Fruit fly (Drosophila melanogaster) whole organism, pupa: ENCODE data around the gene Skadu.

Experiments
- CG10348 ChIP-seq: fragments of 200-800 bp; sonication (Bioruptor generic); IDR thresholded peaks from 2 replicates; pipeline ENCODE4 v1.3.6; 2022; ENCODE audit warnings: missing biosample characterization, missing genetic modification characterization
- CG12605 ChIP-seq: fragments of 200-800 bp; sonication (Bioruptor generic); IDR thresholded peaks from 2 replicates; pipeline ENCODE4 v1.3.6; 2022; ENCODE audit warnings: missing biosample characterization, missing genetic modification characterization
- CG13204 ChIP-seq: fragments of 200-800 bp; sonication (Bioruptor generic); optimal IDR thresholded peaks from 2 replicates; lab custom pipeline; 2018; ENCODE audit warnings: missing biosample characterization, mild to moderate bottlenecking, missing genetic modification characterization, moderate library complexity
- CG14655 ChIP-seq: fragments of 200-800 bp; sonication (Bioruptor generic); optimal IDR thresholded peaks from 3 replicates; lab custom pipeline; 2017; ENCODE audit warnings: mild to moderate bottlenecking, missing biosample characterization, missing genetic modification reagents, missing genetic modification characterization
- CG15710 ChIP-seq: fragments of 200-800 bp; sonication (Bioruptor generic); optimal IDR thresholded peaks from 2 replicates; lab custom pipeline; 2018; ENCODE audit warnings: missing biosample characterization, mild to moderate bottlenecking, missing genetic modification characterization, moderate library complexity
- CG17806 ChIP-seq: fragments of 200-800 bp; sonication (Bioruptor generic); optimal IDR thresholded peaks from 2 replicates; lab custom pipeline; 2018; ENCODE audit warnings: missing biosample characterization, mild to moderate bottlenecking, missing genetic modification characterization, moderate library complexity
- CG32121 ChIP-seq: fragments of 200-800 bp; sonication (Bioruptor generic); IDR thresholded peaks from 2 replicates; pipeline ENCODE4 v1.3.6; 2022; ENCODE audit warnings: missing biosample characterization, missing genetic modification characterization
- CG34367 ChIP-seq: fragments of 200-800 bp; sonication (Bioruptor generic); optimal IDR thresholded peaks from 2 replicates; lab custom pipeline; 2018; ENCODE audit warnings: missing biosample characterization, mild to moderate bottlenecking, missing genetic modification characterization
- CG4496 ChIP-seq: fragments of 200-800 bp; sonication (Bioruptor generic); IDR thresholded peaks from 3 replicates; pipeline ENCODE4 v1.3.6; 2022; ENCODE audit warnings: missing biosample characterization, missing genetic modification characterization
- CG8159 ChIP-seq: fragments of 200-800 bp; sonication (Bioruptor generic); optimal IDR thresholded peaks from 3 replicates; lab custom pipeline; 2018; ENCODE audit warnings: missing biosample characterization, mild to moderate bottlenecking, missing genetic modification characterization, moderate library complexity
- CG8301 ChIP-seq: fragments of 200-800 bp; sonication (Bioruptor generic); optimal IDR thresholded peaks from 2 replicates; lab custom pipeline; 2018; ENCODE audit warnings: missing biosample characterization, mild to moderate bottlenecking, missing genetic modification characterization
- CG9948 ChIP-seq: fragments of 200-800 bp; sonication (Bioruptor generic); optimal IDR thresholded peaks from 2 replicates; lab custom pipeline; 2018; ENCODE audit warnings: missing biosample characterization, mild to moderate bottlenecking, missing genetic modification characterization, moderate library complexity
- D1 ChIP-seq: fragments of 200-800 bp; sonication (Bioruptor generic); optimal IDR thresholded peaks from 2 replicates; lab custom pipeline; 2018; ENCODE audit warnings: missing biosample characterization, mild to moderate bottlenecking, missing genetic modification characterization, moderate library complexity
- EcR ChIP-seq: fragments of 200-800 bp; sonication (Bioruptor generic); optimal IDR thresholded peaks from 3 replicates; lab custom pipeline; 2019; ENCODE audit warnings: missing biosample characterization, missing genetic modification characterization, mild to moderate bottlenecking, moderate library complexity, missing genetic modification reagents
- Ets98B ChIP-seq: fragments of 200-800 bp; sonication (Bioruptor generic); IDR thresholded peaks from 2 replicates; pipeline ENCODE4 v1.3.6; 2022; ENCODE audit warnings: missing biosample characterization, missing genetic modification characterization
- Pif1A ChIP-seq: fragments of 200-800 bp; sonication (Bioruptor generic); optimal IDR thresholded peaks from 3 replicates; lab custom pipeline; 2016; ENCODE audit warnings: missing biosample characterization, missing genetic modification characterization
- Pif1B ChIP-seq: fragments of 200-800 bp; sonication (Bioruptor generic); optimal IDR thresholded peaks from 3 replicates; lab custom pipeline; 2016; ENCODE audit warnings: missing biosample characterization, missing genetic modification characterization
- Snoo ChIP-seq: fragments of 200-800 bp; sonication (Bioruptor generic); optimal IDR thresholded peaks from 3 replicates; lab custom pipeline; 2017; ENCODE audit warnings: missing biosample characterization, mild to moderate bottlenecking, missing genetic modification characterization, inconsistent platforms
- fd96Ca ChIP-seq: fragments of 200-800 bp; sonication (Bioruptor generic); IDR thresholded peaks from 3 replicates; pipeline ENCODE4 v1.3.6; 2022; ENCODE audit warnings: missing biosample characterization, missing genetic modification characterization
- gl ChIP-seq: fragments of 200-800 bp; sonication (Bioruptor generic); optimal IDR thresholded peaks from 2 replicates; lab custom pipeline; 2018; ENCODE audit warnings: missing biosample characterization, mild to moderate bottlenecking, missing genetic modification characterization
- rn ChIP-seq: fragments of 200-800 bp; sonication (Bioruptor generic); IDR thresholded peaks from 2 replicates; pipeline ENCODE4 v1.3.6; 2022; ENCODE audit warnings: missing biosample characterization, missing genetic modification characterization

Skadu gene

DNA sequence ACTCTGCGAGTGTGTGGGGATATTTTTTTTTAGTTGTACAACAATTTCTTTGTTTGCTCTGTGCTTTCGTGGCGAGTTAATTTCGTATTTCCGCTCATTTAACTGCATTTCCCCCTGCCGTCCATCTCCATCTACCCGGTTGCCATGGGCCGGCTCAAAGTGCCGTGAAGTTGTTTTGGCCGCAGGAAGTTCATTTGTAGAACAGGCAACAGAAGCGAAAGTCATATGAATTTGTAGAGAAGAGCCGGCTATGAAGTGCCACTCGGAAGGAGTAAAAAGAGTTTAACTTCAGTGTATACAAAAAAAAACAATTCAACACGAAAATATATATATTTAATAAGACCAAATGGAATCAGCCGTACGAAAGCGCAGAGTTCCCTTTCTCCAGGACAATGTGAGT lies at the start of gene Skadu:
TSS of gene Skadu (plus strand) at position 301 of the 400 bp plus-strand sequence.
- TF ChIP-seq CG12605 (GFP tag; lab: Robert Waterston, UW) = no peak
- no peak for TF ChIP-seq CG17806
- TF ChIP-seq CG4496 (GFP tag; lab: Robert Waterston, UW) = no peak
- TF ChIP-seq rn (GFP tag; lab: Robert Waterston, UW) = no peak
- TF ChIP-seq fd96Ca (GFP tag; lab: Robert Waterston, UW) = no peak
- TF ChIP-seq CG13204 (GFP tag; lab: Kevin White, UChicago) = no peak
- no peak for TF ChIP-seq Pif1B (GFP tag; lab: Kevin White, UChicago)

DNA sequence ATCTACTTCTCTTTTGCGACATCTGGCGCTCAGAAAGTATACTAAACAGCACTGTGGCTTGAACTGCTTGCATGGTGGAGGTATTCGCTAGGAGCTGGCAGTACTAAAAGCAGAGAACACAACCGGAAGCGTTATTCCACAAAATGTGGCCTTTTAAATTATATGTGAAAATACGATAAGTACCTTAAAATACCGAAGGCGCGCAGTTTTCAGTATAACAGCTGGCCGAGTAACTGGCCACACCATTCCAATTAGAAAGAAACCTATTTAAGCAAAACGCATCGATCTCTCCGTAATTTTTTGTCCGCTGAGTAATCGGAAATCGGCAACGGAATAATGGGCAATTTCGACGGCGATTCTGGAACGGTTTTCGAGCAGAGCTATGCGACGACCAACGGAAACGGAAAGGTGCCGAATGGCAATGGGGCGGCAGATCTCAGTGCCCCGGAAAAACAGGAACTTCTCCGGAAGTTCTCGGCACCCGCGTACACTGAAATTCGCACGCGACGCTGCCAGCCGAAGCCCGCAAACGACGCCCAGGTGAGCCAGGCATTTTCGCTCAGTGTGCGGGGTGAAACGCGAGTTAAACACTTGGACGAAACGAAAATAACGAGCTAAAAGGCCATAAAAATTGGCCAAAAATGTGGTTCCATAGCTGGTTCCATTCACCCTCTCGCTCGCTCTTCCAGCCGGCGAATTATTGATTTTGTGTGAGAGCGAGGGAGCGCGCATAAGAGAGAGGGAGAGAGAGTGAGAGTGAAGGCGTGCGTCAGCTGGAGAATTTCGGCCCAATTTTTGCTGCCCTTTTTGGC lies 48.2 kb upstream of the Skadu start, which contains the start of gene lace:
TSS of gene lace (plus strand) at position 243 of the 812 bp plus-strand sequence.
- TF ChIP-seq Snoo (peak; percentile 44), CG4496 (GFP tag; lab: Robert Waterston, UW) (peak; percentile 68), CG9948 (tag; lab: Kevin White, UChicago) (no peak), Pif1A (GFP tag; lab: Kevin White, UChicago) (peak; percentile 15), CG32121 (peak; percentile 22), D1 (tag; lab: Kevin White, UChicago) (peak; percentile 3), CG8159 (tag; lab: Kevin White, UChicago) (peak; percentile 25), Pif1B (GFP tag; lab: Kevin White, UChicago) (no peak), EcR (GFP tag; lab: Kevin White, UChicago) (no peak), CG14655 (GFP tag; lab: Kevin White, UChicago) (peak; percentile 42), rn (GFP tag; lab: Robert Waterston, UW) (peak; percentile 15; the same call in 1 of the 2 replicates), Ets98B (peak; percentile 35; the same call in 1 of the 2 replicates), CG10348 (GFP tag; lab: Robert Waterston, UW) (no peak), CG34367 (tag; lab: Kevin White, UChicago) (peak; percentile 2)

DNA sequence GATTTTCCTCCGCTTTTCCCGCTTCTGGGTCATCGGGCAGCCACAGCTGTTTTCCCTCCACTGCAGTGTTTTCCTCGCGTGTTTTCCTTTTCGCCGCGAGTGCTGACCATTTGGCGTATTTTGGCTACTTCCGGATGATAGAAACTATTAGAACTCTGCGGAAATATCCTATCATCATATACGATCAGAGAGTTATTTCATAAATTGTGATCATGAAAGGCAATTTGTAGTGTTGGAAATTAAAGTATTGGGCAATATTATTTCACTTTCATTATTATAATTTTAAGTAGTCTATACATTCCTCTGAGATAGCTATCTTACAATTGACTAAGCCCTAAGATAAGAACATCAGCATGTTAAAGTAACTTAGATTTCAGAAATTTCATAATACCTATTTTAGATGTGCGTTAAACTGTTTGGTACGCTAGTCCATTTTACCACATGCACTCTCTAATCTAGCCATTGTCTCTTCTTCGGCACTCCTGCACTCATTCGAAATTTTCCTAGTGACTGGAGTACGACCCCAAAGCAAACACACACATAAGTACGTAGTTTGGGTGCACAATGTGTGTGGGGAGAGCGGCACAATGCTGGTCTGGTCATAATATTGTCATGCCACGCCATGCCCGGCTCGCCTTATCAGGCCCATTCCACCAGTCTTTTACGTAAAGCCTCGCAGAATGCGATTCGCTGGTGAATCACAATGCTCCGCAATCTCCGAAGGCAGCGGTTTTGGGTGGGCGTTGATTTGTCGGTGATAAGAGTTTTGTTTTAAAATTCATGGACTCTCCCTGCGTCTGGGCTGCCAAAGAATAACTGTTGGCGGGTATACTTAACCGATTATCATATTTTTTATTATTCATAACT lies 47.4 kb upstream of the Skadu start:
- no peak for TF ChIP-seq CG4496 (GFP tag; lab: Robert Waterston, UW)
- no peak for TF ChIP-seq rn (GFP tag; lab: Robert Waterston, UW)
- TF ChIP-seq CG15710 = no peak
- no peak for TF ChIP-seq CG17806
- no peak for TF ChIP-seq fd96Ca (GFP tag; lab: Robert Waterston, UW)
- no peak for TF ChIP-seq CG14655 (GFP tag; lab: Kevin White, UChicago)
- TF ChIP-seq CG32121 = no peak
- TF ChIP-seq CG8301 (tag; lab: Kevin White, UChicago) = no peak
- no peak for TF ChIP-seq CG10348 (GFP tag; lab: Robert Waterston, UW)
- no peak for TF ChIP-seq gl (tag; lab: Kevin White, UChicago)
- no peak for TF ChIP-seq CG13204 (GFP tag; lab: Kevin White, UChicago)
- TF ChIP-seq Pif1A (GFP tag; lab: Kevin White, UChicago) = no peak
- TF ChIP-seq EcR (GFP tag; lab: Kevin White, UChicago) = no peak
- no peak for TF ChIP-seq CG12605 (GFP tag; lab: Robert Waterston, UW)
- TF ChIP-seq D1 (tag; lab: Kevin White, UChicago) = no peak
- no peak for TF ChIP-seq Snoo

DNA sequence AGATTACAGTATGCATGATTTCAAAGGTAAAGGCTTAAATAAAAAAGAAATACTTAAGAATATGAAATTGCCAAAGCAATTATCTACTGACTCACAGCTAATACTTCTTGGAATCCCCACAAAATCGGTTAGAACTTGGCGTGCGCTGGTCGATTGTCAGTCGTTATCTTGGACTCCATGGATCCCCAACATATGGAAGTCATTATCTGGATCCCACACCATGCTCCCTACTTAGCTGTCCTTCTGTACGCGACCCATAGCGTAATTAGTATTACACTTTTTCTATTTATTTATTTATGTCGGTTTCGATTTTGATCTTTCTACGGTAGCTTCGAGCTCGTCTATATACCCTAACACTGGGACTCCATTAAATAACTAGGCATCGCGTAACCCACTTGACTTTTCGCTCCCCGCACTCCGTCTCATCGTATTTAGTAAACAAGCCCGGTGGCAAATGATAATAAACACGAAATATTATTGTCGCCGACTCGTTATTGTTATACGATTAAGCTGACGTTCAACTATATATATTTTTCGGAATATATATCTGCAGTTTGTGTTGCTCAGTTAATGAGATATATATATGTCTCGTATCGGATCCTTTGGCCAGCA lies 46.3 kb upstream of the Skadu start:
- TF ChIP-seq Pif1B (GFP tag; lab: Kevin White, UChicago) (no peak), EcR (GFP tag; lab: Kevin White, UChicago) (no peak), CG34367 (tag; lab: Kevin White, UChicago) (no peak), CG8301 (tag; lab: Kevin White, UChicago) (no peak), CG13204 (GFP tag; lab: Kevin White, UChicago) (no peak), Pif1A (GFP tag; lab: Kevin White, UChicago) (no peak), CG4496 (GFP tag; lab: Robert Waterston, UW) (no peak), CG14655 (GFP tag; lab: Kevin White, UChicago) (no peak), CG12605 (GFP tag; lab: Robert Waterston, UW) (no peak), CG8159 (tag; lab: Kevin White, UChicago) (no peak)

DNA sequence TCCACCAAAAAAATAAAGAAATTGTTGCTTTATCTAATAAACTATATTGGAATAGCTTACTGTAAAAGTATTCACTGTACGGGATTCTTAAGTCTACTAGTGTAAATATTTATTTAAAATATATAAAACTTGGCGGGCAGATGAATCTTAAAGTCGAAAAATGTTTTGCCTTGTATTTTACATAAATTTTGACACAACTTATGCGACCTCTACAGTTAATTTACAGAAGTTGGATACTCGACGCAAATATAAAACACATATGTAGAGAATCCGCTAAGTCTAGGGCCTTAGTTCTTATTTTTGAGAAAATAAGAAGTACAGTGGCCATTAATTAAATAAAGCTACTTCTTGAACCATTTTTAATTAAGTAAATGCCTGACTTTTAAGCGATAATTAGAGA lies 42.8 kb upstream of the Skadu start:
- TF ChIP-seq CG9948 (tag; lab: Kevin White, UChicago) = no peak
- TF ChIP-seq CG13204 (GFP tag; lab: Kevin White, UChicago) = no peak
- TF ChIP-seq CG10348 (GFP tag; lab: Robert Waterston, UW) = no peak
- TF ChIP-seq CG4496 (GFP tag; lab: Robert Waterston, UW) = no peak
- TF ChIP-seq Pif1A (GFP tag; lab: Kevin White, UChicago) = no peak
- no peak for TF ChIP-seq CG14655 (GFP tag; lab: Kevin White, UChicago)
- no peak for TF ChIP-seq CG15710
- TF ChIP-seq EcR (GFP tag; lab: Kevin White, UChicago) = no peak
- TF ChIP-seq CG34367 (tag; lab: Kevin White, UChicago) = no peak
- TF ChIP-seq CG8301 (tag; lab: Kevin White, UChicago) = no peak
- no peak for TF ChIP-seq fd96Ca (GFP tag; lab: Robert Waterston, UW)
- no peak for TF ChIP-seq Pif1B (GFP tag; lab: Kevin White, UChicago)
- no peak for TF ChIP-seq CG17806
- TF ChIP-seq CG8159 (tag; lab: Kevin White, UChicago) = no peak
- no peak for TF ChIP-seq CG32121
- TF ChIP-seq CG12605 (GFP tag; lab: Robert Waterston, UW) = no peak
- no peak for TF ChIP-seq gl (tag; lab: Kevin White, UChicago)
- TF ChIP-seq, all 21 proteins: peak for 0
